Fruit fly (Drosophila melanogaster) whole organism, embryonic: Measurements from ENCODE around the gene Vti1b.

Source experiments
- Ada2b ChIP-seq: fragments of 200-800 bp; sonication (Bioruptor generic); IDR thresholded peaks from 2 replicates; pipeline ENCODE4 v1.3.6; 2022; ENCODE audit warnings: missing biosample characterization, missing genetic modification characterization
- Asciz ChIP-seq: fragments of 200-800 bp; sonication (Bioruptor generic); optimal IDR thresholded peaks from 2 replicates; lab custom pipeline; 2017; ENCODE audit warnings: missing biosample characterization, mild to moderate bottlenecking, missing genetic modification characterization, missing genetic modification reagents
- Atf6 ChIP-seq: fragments of 200-800 bp; sonication (Bioruptor generic); IDR thresholded peaks from 2 replicates; pipeline ENCODE4 v1.3.6; 2022; ENCODE audit warnings: missing biosample characterization, missing genetic modification characterization
- Awh ChIP-seq: fragments of 200-800 bp; sonication (Bioruptor generic); IDR thresholded peaks from 2 replicates; pipeline ENCODE4, ENCODE4 v1.3.6; 2022; ENCODE audit warnings: missing biosample characterization, missing genetic modification characterization
- Bgb ChIP-seq: fragments of 200-800 bp; sonication (Bioruptor generic); IDR thresholded peaks from 2 replicates; pipeline ENCODE4 v1.3.6; 2022; ENCODE audit warnings: missing biosample characterization, missing genetic modification characterization; ENCODE audit not compliant: partially characterized antibody
- CG10654 ChIP-seq: fragments of 200-800 bp; sonication (Bioruptor generic); optimal IDR thresholded peaks from 2 replicates; lab custom pipeline; 2016; ENCODE audit warnings: missing biosample characterization, missing genetic modification characterization
- CG11695 ChIP-seq: fragments of 200-800 bp; sonication (Bioruptor generic); IDR thresholded peaks from 3 replicates; pipeline ENCODE4 v1.3.6; 2022; ENCODE audit warnings: missing biosample characterization, missing genetic modification characterization
- CG13296 ChIP-seq: fragments of 200-800 bp; sonication (Bioruptor generic); optimal IDR thresholded peaks from 3 replicates; lab custom pipeline; 2018; ENCODE audit warnings: missing biosample characterization, mild to moderate bottlenecking, missing genetic modification characterization
- CG14014 ChIP-seq: fragments of 200-800 bp; sonication (Bioruptor generic); IDR thresholded peaks from 2 replicates; pipeline ENCODE4 v1.3.6; 2022; ENCODE audit warnings: missing biosample characterization, missing genetic modification characterization
- CG2199 ChIP-seq: fragments of 200-800 bp; sonication (Bioruptor generic); IDR thresholded peaks from 3 replicates; pipeline ENCODE4 v1.3.6; 2022; ENCODE audit warnings: missing biosample characterization, missing genetic modification characterization
- CG2875 ChIP-seq: fragments of 200-800 bp; sonication (Bioruptor generic); optimal IDR thresholded peaks from 2 replicates; lab custom pipeline; 2017; ENCODE audit warnings: missing biosample characterization, mild to moderate bottlenecking, missing genetic modification characterization, missing genetic modification reagents
- CG30403 ChIP-seq: fragments of 200-800 bp; sonication (Bioruptor generic); optimal IDR thresholded peaks from 3 replicates; lab custom pipeline; 2016; ENCODE audit warnings: missing biosample characterization, missing genetic modification characterization
- CG4617 ChIP-seq: fragments of 200-800 bp; sonication (Bioruptor generic); optimal IDR thresholded peaks from 3 replicates; lab custom pipeline; 2016; ENCODE audit warnings: missing biosample characterization, missing genetic modification characterization, borderline replicate concordance
- CG5180 ChIP-seq: fragments of 200-800 bp; sonication (Bioruptor generic); optimal IDR thresholded peaks from 3 replicates; lab custom pipeline; 2017; ENCODE audit warnings: missing biosample characterization, missing genetic modification characterization, mild to moderate bottlenecking, moderate library complexity, missing genetic modification reagents
- CG6175 ChIP-seq: fragments of 200-800 bp; sonication (Bioruptor generic); IDR thresholded peaks from 3 replicates; pipeline ENCODE4 v1.3.6; 2022; ENCODE audit warnings: missing biosample characterization, missing genetic modification characterization
- CG6683 ChIP-seq: fragments of 200-800 bp; sonication (Bioruptor generic); optimal IDR thresholded peaks from 2 replicates; lab custom pipeline; 2017; ENCODE audit warnings: missing biosample characterization, mild to moderate bottlenecking, missing genetic modification characterization, missing genetic modification reagents
- CG6854 ChIP-seq: fragments of 200-800 bp; sonication (Bioruptor generic); optimal IDR thresholded peaks from 3 replicates; lab custom pipeline; 2017; ENCODE audit warnings: missing biosample characterization, mild to moderate bottlenecking, missing genetic modification characterization
- CG8359 ChIP-seq: fragments of 200-800 bp; sonication (Bioruptor generic); optimal IDR thresholded peaks from 2 replicates; lab custom pipeline; 2017; ENCODE audit warnings: missing biosample characterization, mild to moderate bottlenecking, missing genetic modification characterization, borderline replicate concordance
- CrebB ChIP-seq: fragments of 200-800 bp; sonication (Bioruptor generic); optimal IDR thresholded peaks from 3 replicates; lab custom pipeline; 2018; ENCODE audit warnings: missing biosample characterization, mild to moderate bottlenecking, missing genetic modification characterization
- Dad ChIP-seq: fragments of 200-800 bp; sonication (Bioruptor generic); optimal IDR thresholded peaks from 3 replicates; lab custom pipeline; 2016; ENCODE audit warnings: missing biosample characterization, missing genetic modification characterization
- Dref ChIP-seq: fragments of 200-800 bp; sonication (Bioruptor generic); IDR thresholded peaks from 2 replicates; pipeline ENCODE4 v1.3.6; 2022; ENCODE audit warnings: missing biosample characterization, missing genetic modification characterization
- Elba2 ChIP-seq: fragments of 200-800 bp; sonication (Bioruptor generic); optimal IDR thresholded peaks from 3 replicates; lab custom pipeline; 2016; ENCODE audit warnings: missing biosample characterization, missing genetic modification characterization
- Hr3 ChIP-seq: fragments of 200-800 bp; sonication (Bioruptor generic); optimal IDR thresholded peaks from 3 replicates; lab custom pipeline; 2016; ENCODE audit warnings: missing biosample characterization, missing genetic modification characterization
- Mrtf ChIP-seq: fragments of 200-800 bp; sonication (Bioruptor generic); IDR thresholded peaks from 3 replicates; pipeline ENCODE4 v1.3.6; 2022; ENCODE audit warnings: missing biosample characterization, missing genetic modification characterization
- Nf-YA ChIP-seq: fragments of 200-800 bp; sonication (Bioruptor generic); IDR thresholded peaks from 2 replicates; pipeline ENCODE4 v1.3.6; 2022; ENCODE audit warnings: missing biosample characterization, missing genetic modification characterization
- Pdp1 ChIP-seq, 2 experiments: fragments of 200-800 bp; sonication (Bioruptor generic); optimal IDR thresholded peaks; 3 replicates each; lab custom pipeline; 2016; ENCODE audit warnings: missing biosample characterization in 2 of 2, missing genetic modification characterization in 2 of 2, mild to moderate bottlenecking in 1 of 2, moderate library complexity in 1 of 2
- Sin3A ChIP-seq: fragments of >200 bp; optimal IDR thresholded peaks from 2 replicates; lab custom pipeline; 2018
- emc ChIP-seq: fragments of 200-800 bp; sonication (Bioruptor generic); optimal IDR thresholded peaks from 2 replicates; lab custom pipeline; 2016; ENCODE audit warnings: missing biosample characterization, missing genetic modification characterization
- en ChIP-seq: fragments of 200-800 bp; sonication (Bioruptor generic); optimal IDR thresholded peaks from 2 replicates; lab custom pipeline; 2016; ENCODE audit warnings: missing biosample characterization, missing genetic modification characterization
- ewg ChIP-seq: fragments of 200-800 bp; sonication (Bioruptor generic); optimal IDR thresholded peaks from 3 replicates; lab custom pipeline; 2017; ENCODE audit warnings: mild to moderate bottlenecking, missing biosample characterization, missing genetic modification reagents, missing genetic modification characterization
- gce ChIP-seq: fragments of 200-800 bp; sonication (Bioruptor generic); IDR thresholded peaks from 3 replicates; pipeline ENCODE4 v1.3.6; 2022; ENCODE audit warnings: missing biosample characterization, missing genetic modification characterization
- h ChIP-seq: fragments of >200 bp; optimal IDR thresholded peaks from 2 replicates; lab custom pipeline; 2017
- hb ChIP-seq: fragments of 200-800 bp; sonication (Bioruptor generic); IDR thresholded peaks from 3 replicates; pipeline ENCODE4 v1.3.6; 2022; ENCODE audit warnings: missing biosample characterization, missing genetic modification characterization; ENCODE audit not compliant: partially characterized antibody
- kah ChIP-seq: fragments of 200-800 bp; sonication (Bioruptor generic); optimal IDR thresholded peaks from 2 replicates; lab custom pipeline; 2018; ENCODE audit warnings: missing biosample characterization, mild to moderate bottlenecking, missing genetic modification characterization
- knrl ChIP-seq: fragments of 200-800 bp; sonication (Bioruptor generic); IDR thresholded peaks from 3 replicates; pipeline ENCODE4 v1.3.6; 2022; ENCODE audit warnings: missing biosample characterization, missing genetic modification characterization; ENCODE audit not compliant: partially characterized antibody
- lab ChIP-seq: fragments of 200-800 bp; sonication (Bioruptor generic); optimal IDR thresholded peaks from 3 replicates; lab custom pipeline; 2017; ENCODE audit warnings: missing biosample characterization, missing genetic modification characterization, mild to moderate bottlenecking, moderate library complexity, missing genetic modification reagents
- mirr ChIP-seq: fragments of 200-800 bp; sonication (Bioruptor generic); optimal IDR thresholded peaks from 3 replicates; lab custom pipeline; 2018; ENCODE audit warnings: missing biosample characterization, mild to moderate bottlenecking, missing genetic modification characterization
- nmo ChIP-seq: fragments of 200-800 bp; sonication (Bioruptor generic); optimal IDR thresholded peaks from 2 replicates; lab custom pipeline; 2018; ENCODE audit warnings: missing biosample characterization, mild to moderate bottlenecking, missing genetic modification characterization, moderate library complexity
- org-1 ChIP-seq: fragments of 200-800 bp; sonication (Bioruptor generic); optimal IDR thresholded peaks from 2 replicates; lab custom pipeline; 2017; ENCODE audit warnings: missing biosample characterization, missing genetic modification characterization
- pb ChIP-seq: fragments of 200-800 bp; sonication (Bioruptor generic); optimal IDR thresholded peaks from 3 replicates; lab custom pipeline; 2016; ENCODE audit warnings: missing biosample characterization, missing genetic modification characterization
- phol ChIP-seq: fragments of 200-800 bp; sonication (Bioruptor generic); optimal IDR thresholded peaks from 3 replicates; lab custom pipeline; 2018; ENCODE audit warnings: missing biosample characterization, mild to moderate bottlenecking, missing genetic modification characterization, moderate library complexity
- pzg ChIP-seq: fragments of 200-800 bp; sonication (Bioruptor generic); optimal IDR thresholded peaks from 3 replicates; lab custom pipeline; 2018; ENCODE audit warnings: missing biosample characterization, mild to moderate bottlenecking, missing genetic modification characterization, moderate library complexity
- repo ChIP-seq: fragments of 200-800 bp; sonication (Bioruptor generic); optimal IDR thresholded peaks from 2 replicates; lab custom pipeline; 2016; ENCODE audit warnings: missing biosample characterization, missing genetic modification characterization
- rib ChIP-seq: fragments of 200-800 bp; sonication (Bioruptor generic); IDR thresholded peaks from 2 replicates; pipeline ENCODE4 v1.3.6; 2022; ENCODE audit warnings: missing biosample characterization, missing genetic modification characterization
- stc ChIP-seq: fragments of 200-800 bp; sonication (Bioruptor generic); IDR thresholded peaks from 2 replicates; pipeline ENCODE4 v1.3.6; 2022; ENCODE audit warnings: missing biosample characterization, missing genetic modification characterization
- stwl ChIP-seq: fragments of 200-800 bp; sonication (Bioruptor generic); optimal IDR thresholded peaks from 3 replicates; lab custom pipeline; 2018; ENCODE audit warnings: missing biosample characterization, mild to moderate bottlenecking, missing genetic modification characterization, moderate library complexity
- sug ChIP-seq: fragments of 200-800 bp; optimal IDR thresholded peaks from 2 replicates; lab custom pipeline; 2019; ENCODE audit warnings: missing biosample characterization, mild to moderate bottlenecking, missing genetic modification characterization, moderate library complexity
- trh ChIP-seq: fragments of 200-800 bp; sonication (Bioruptor generic); optimal IDR thresholded peaks from 2 replicates; lab custom pipeline; 2016; ENCODE audit warnings: missing biosample characterization, missing genetic modification characterization
- vvl ChIP-seq: fragments of 200-800 bp; sonication (Bioruptor generic); IDR thresholded peaks from 2 replicates; pipeline ENCODE4 v1.3.6; 2022; ENCODE audit warnings: missing biosample characterization, missing genetic modification characterization

Gene Vti1b

DNA sequence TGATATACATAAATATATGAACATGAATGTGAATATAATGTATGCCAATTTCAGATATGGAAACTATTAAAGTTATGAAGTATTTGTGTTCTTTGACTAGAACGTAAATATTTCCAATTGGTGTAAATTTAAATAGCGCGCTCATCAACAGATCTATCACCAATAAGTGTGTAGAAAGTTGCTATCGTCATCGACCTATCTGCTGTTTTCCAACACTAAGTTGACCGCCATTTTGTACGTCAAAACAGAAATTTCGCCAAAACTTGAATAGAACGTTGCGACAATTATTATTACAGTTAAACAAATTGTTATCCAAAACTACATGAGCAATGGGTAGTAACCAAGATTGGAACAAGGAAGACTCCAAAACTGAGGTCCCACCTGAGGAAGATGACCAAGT, 11.2 kb upstream of the Vti1b start, which contains the start of gene cona (continued):
- TF ChIP-seq lab (GFP tag; lab: Kevin White, UChicago): peak; percentile 3
- no peak for TF ChIP-seq CG6854 (GFP tag; lab: Kevin White, UChicago)
- peak; percentile 61 for TF ChIP-seq stwl
- no peak for TF ChIP-seq stc (GFP tag; lab: Robert Waterston, UW)
- TF ChIP-seq pzg (GFP tag; lab: Kevin White, UChicago): peak; percentile 42

DNA sequence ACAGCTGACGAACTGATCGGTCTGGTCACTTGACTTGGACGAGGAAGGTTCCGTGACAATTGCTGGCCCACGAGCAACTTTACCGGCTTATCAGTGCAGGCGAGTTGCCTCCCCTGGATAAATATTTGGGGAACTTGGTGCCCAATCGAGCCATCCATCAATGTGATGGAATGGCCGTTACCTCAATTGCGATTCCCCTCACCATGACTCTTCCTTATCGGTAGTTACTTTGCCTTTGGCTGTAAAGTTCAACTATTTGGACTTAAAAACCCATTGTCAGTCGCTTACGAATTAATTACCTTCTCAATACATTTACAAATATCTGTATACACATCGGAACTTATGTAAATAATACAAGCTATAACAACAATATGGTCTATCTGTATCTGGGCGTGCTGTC, 7.0 kb upstream of the Vti1b start, which contains the start of gene Vha100-4:
Gene Vha100-4, minus strand, starts transcription at position 16 of the 400 bp plus-strand sequence.
- TF ChIP-seq Nf-YA (GFP tag; lab: Robert Waterston, UW): no peak
- TF ChIP-seq Elba2: no peak
- 0 out of 2 replicates have a peak, but pooled peaks have one; percentile 38 for TF ChIP-seq Awh
- peak; percentile 93 for TF ChIP-seq lab (GFP tag; lab: Kevin White, UChicago)
- TF ChIP-seq CrebB (tag; lab: Kevin White, UChicago): peak; percentile 15
- TF ChIP-seq Mrtf (GFP tag; lab: Robert Waterston, UW): no peak
- no peak for TF ChIP-seq ewg (GFP tag; lab: Kevin White, UChicago)
- no peak for TF ChIP-seq knrl (GFP tag; lab: Robert Waterston, UW)
- TF ChIP-seq CG14014 (GFP tag; lab: Robert Waterston, UW): no peak; the same call in 1 of the 2 replicates
- TF ChIP-seq emc (GFP tag; lab: Kevin White, UChicago): no peak
- no peak for TF ChIP-seq vvl (GFP tag; lab: Robert Waterston, UW)
- peak; percentile 10 for TF ChIP-seq mirr (GFP tag; lab: Kevin White, UChicago)
- 0 out of 2 replicates have a peak, but pooled peaks have one; percentile 33 for TF ChIP-seq Atf6 (GFP tag; lab: Robert Waterston, UW)

DNA sequence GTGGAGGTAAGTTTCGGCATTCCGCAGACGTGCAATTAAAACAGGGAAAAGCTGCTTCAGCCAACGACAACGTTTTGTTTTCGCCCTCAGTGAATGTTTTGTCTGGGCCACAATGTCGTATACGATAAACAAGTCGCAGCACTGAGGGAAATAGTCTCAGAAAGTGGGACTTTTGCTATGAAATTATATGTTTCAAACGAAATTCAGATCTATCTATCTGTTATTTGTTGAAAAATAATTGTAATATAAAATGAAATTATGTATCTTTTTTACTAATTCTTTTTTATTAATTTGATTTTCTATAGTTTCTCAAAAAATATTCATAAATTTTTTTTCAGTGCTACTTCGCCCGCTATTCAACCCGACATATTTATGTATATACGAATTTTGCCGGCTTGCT, 3.4 kb upstream of the Vti1b start:
- TF ChIP-seq phol (tag; lab: Kevin White, UChicago) (peak; percentile 28), Bgb (no peak), CG8359 (GFP tag; lab: Kevin White, UChicago) (no peak), Ada2b (GFP tag; lab: Robert Waterston, UW) (no peak), CG6683 (GFP tag; lab: Kevin White, UChicago) (peak; percentile 22), CG2199 (no peak), CG13296 (peak; percentile 22), nmo (GFP tag; lab: Kevin White, UChicago) (peak; percentile 52), hb (GFP tag; lab: Robert Waterston, UW) (no peak), Dref (no peak), CG5180 (GFP tag; lab: Kevin White, UChicago) (no peak), repo (GFP tag; lab: Kevin White, UChicago) (no peak), CG30403 (GFP tag; lab: Kevin White, UChicago) (peak; percentile 63), CG11695 (GFP tag; lab: Robert Waterston, UW) (peak; percentile 54; the same call in 1 of the 3 replicates), Asciz (GFP tag; lab: Kevin White, UChicago) (no peak), h (no peak), sug (tag; lab: Kevin White, UChicago) (peak; percentile 32), trh (GFP tag; lab: Kevin White, UChicago) (no peak), gce (GFP tag; lab: Robert Waterston, UW) (no peak), CG10654 (GFP tag; lab: Kevin White, UChicago) (no peak), rib (GFP tag; lab: Robert Waterston, UW) (no peak), Pdp1 (GFP tag; optimal IDR thresholded peaks at IDR 0.05; lab: Kevin White, UChicago) (no peak), CG6175 (GFP tag; lab: Robert Waterston, UW) (0 out of 3 replicates have a peak, but pooled peaks have one; percentile 12), pb (no peak), Hr3 (peak; percentile 24), kah (no peak), Dad (GFP tag; lab: Kevin White, UChicago) (no peak), CG2875 (GFP tag; lab: Kevin White, UChicago) (peak; percentile 19), Sin3A (lab: Kevin White, UChicago) (no peak), org-1 (GFP tag; lab: Kevin White, UChicago) (peak; percentile 27), CG4617 (GFP tag; lab: Kevin White, UChicago) (no peak), en (no peak)
